Worm (Caenorhabditis elegans) whole organism, mixed stage, embryonic: ENCODE results near the gene cup-14.

Source experiments
- M03D4.4 ChIP-seq: sonication (generic microtip); optimal IDR thresholded peaks from 2 replicates; lab custom pipeline; 2017; ENCODE audit warnings: mild to moderate bottlenecking, missing genetic modification characterization, missing compliant biosample characterization
- bed-3 ChIP-seq: fragments of 200-800 bp; sonication (Bioruptor generic); optimal IDR thresholded peaks from 3 replicates; lab custom pipeline; 2018; ENCODE audit warnings: mild to moderate bottlenecking, missing genetic modification characterization, moderate library complexity, missing compliant biosample characterization
- blmp-1 ChIP-seq: fragments of 150-350 bp; optimal IDR thresholded peaks from 2 replicates; lab custom pipeline; 2014; ENCODE audit warnings: missing biosample characterization, missing genetic modification characterization
- ceh-39 ChIP-seq: fragments of 150-350 bp; optimal IDR thresholded peaks from 2 replicates; lab custom pipeline; 2014; ENCODE audit warnings: missing biosample characterization, missing genetic modification characterization
- ces-1 ChIP-seq: fragments of 150-350 bp; optimal IDR thresholded peaks from 2 replicates; lab custom pipeline; 2014; ENCODE audit warnings: missing biosample characterization, missing genetic modification reagents, missing genetic modification characterization
- cnd-1 ChIP-seq: fragments of 200-800 bp; sonication (Bioruptor generic); optimal IDR thresholded peaks from 2 replicates; lab custom pipeline; 2018; ENCODE audit warnings: mild to moderate bottlenecking, missing genetic modification characterization, missing compliant biosample characterization
- elt-1 ChIP-seq: sonication (generic microtip); optimal IDR thresholded peaks from 2 replicates; lab custom pipeline; 2017; ENCODE audit warnings: missing genetic modification characterization, mild to moderate bottlenecking, missing compliant biosample characterization, antibody characterized with exemption, moderate library complexity, borderline replicate concordance; ENCODE audit not compliant: insufficient read depth
- elt-3 ChIP-seq: fragments of 150-350 bp; optimal IDR thresholded peaks from 2 replicates; lab custom pipeline; 2014; ENCODE audit warnings: missing biosample characterization, missing genetic modification characterization
- flh-1 ChIP-seq: fragments of 200-800 bp; sonication (Bioruptor generic); optimal IDR thresholded peaks from 2 replicates; lab custom pipeline; 2018; ENCODE audit warnings: mild to moderate bottlenecking, missing genetic modification characterization, moderate library complexity, missing compliant biosample characterization
- lin-13 ChIP-seq: fragments of 150-350 bp; optimal IDR thresholded peaks from 2 replicates; lab custom pipeline; 2014; ENCODE audit warnings: missing biosample characterization, missing genetic modification characterization
- lin-32 ChIP-seq: fragments of 200-800 bp; sonication (Bioruptor generic); optimal IDR thresholded peaks from 2 replicates; lab custom pipeline; 2018; ENCODE audit warnings: mild to moderate bottlenecking, missing genetic modification characterization, missing compliant biosample characterization
- lsy-2 ChIP-seq: fragments of 150-350 bp; optimal IDR thresholded peaks from 2 replicates; lab custom pipeline; 2014; ENCODE audit warnings: missing biosample characterization, missing genetic modification characterization
- mab-5 ChIP-seq: fragments of 150-350 bp; optimal IDR thresholded peaks from 2 replicates; lab custom pipeline; 2014; ENCODE audit warnings: missing biosample characterization, missing genetic modification characterization
- mep-1 ChIP-seq: fragments of 150-350 bp; optimal IDR thresholded peaks from 2 replicates; lab custom pipeline; 2017; ENCODE audit warnings: missing biosample characterization, missing genetic modification reagents, missing genetic modification characterization, inconsistent platforms
- mls-2 ChIP-seq: sonication (generic microtip); optimal IDR thresholded peaks from 2 replicates; lab custom pipeline; 2016; ENCODE audit warnings: mild to moderate bottlenecking, missing genetic modification characterization, moderate library complexity, missing compliant biosample characterization
- nhr-12 ChIP-seq: fragments of 150-350 bp; optimal IDR thresholded peaks from 2 replicates; lab custom pipeline; 2014; ENCODE audit warnings: missing biosample characterization, missing genetic modification characterization
- nhr-2 ChIP-seq: fragments of 150-350 bp; optimal IDR thresholded peaks from 2 replicates; lab custom pipeline; 2014; ENCODE audit warnings: missing biosample characterization, missing genetic modification characterization
- nhr-237 ChIP-seq: fragments of 150-350 bp; optimal IDR thresholded peaks from 2 replicates; lab custom pipeline; 2014; ENCODE audit warnings: missing biosample characterization, missing genetic modification characterization
- nhr-28 ChIP-seq: fragments of 150-350 bp; optimal IDR thresholded peaks from 2 replicates; lab custom pipeline; 2014; ENCODE audit warnings: missing biosample characterization, missing genetic modification characterization
- nhr-76 ChIP-seq: sonication (generic microtip); optimal IDR thresholded peaks from 2 replicates; lab custom pipeline; 2017; ENCODE audit warnings: missing biosample characterization, missing genetic modification characterization
- pha-4 ChIP-seq: fragments of 150-350 bp; optimal IDR thresholded peaks from 2 replicates; lab custom pipeline; 2018; ENCODE audit warnings: missing biosample characterization, missing genetic modification reagents, missing genetic modification characterization
- snpc-4 ChIP-seq: fragments of 150-350 bp; optimal IDR thresholded peaks from 2 replicates; lab custom pipeline; 2014; ENCODE audit warnings: missing biosample characterization, missing genetic modification characterization
- sptf-1 ChIP-seq: sonication (generic microtip); optimal IDR thresholded peaks from 2 replicates; lab custom pipeline; 2017; ENCODE audit warnings: mild to moderate bottlenecking, missing genetic modification characterization, moderate library complexity, missing compliant biosample characterization
- unc-39 ChIP-seq: fragments of 150-350 bp; optimal IDR thresholded peaks from 2 replicates; lab custom pipeline; 2014; ENCODE audit warnings: missing biosample characterization, missing genetic modification characterization
- zip-8 ChIP-seq: fragments of 150-350 bp; optimal IDR thresholded peaks from 2 replicates; lab custom pipeline; 2014; ENCODE audit warnings: missing biosample characterization, missing genetic modification characterization
- ztf-11 ChIP-seq: fragments of 150-350 bp; optimal IDR thresholded peaks from 2 replicates; lab custom pipeline; 2014; ENCODE audit warnings: missing biosample characterization, missing genetic modification characterization

Gene cup-14

DNA sequence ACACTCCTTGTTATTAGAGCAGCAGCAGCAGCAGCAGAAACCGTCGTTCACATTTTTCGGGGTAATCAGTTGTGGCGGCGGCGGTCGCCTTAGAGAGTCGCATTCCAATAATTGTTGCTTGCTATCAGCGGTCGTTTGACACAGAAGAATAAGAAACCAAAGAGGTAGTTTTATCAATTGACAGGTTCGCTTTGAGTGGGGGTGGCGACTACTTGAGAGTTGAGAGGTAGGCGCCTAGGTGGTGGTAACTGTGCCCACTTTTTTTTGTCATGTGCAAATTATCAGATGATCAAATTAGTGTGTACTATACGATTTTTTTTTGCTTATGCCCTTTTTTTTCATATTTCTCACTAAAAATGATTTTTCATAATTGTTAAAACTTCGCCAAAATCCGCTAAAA is 58.1 kb downstream of the cup-14 start:
- TF ChIP-seq flh-1 (no peak), lin-13 (tag; lab: Kevin White, UChicago) (no peak), unc-39 (tag; lab: Kevin White, UChicago) (no peak), pha-4 (tag; lab: Kevin White, UChicago) (no peak), elt-3 (no peak), blmp-1 (tag; lab: Kevin White, UChicago) (no peak), elt-1 (tag; lab: Kevin White, UChicago) (no peak), cnd-1 (tag; lab: Kevin White, UChicago) (no peak), ztf-11 (tag; lab: Kevin White, UChicago) (no peak), lin-32 (GFP tag; lab: Kevin White, UChicago) (no peak), M03D4.4 (tag; lab: Kevin White, UChicago) (no peak), nhr-76 (tag; lab: Kevin White, UChicago) (no peak), sptf-1 (tag; lab: Kevin White, UChicago) (no peak), nhr-12 (no peak)
- TF ChIP-seq, all 35 proteins: peak for 0

DNA sequence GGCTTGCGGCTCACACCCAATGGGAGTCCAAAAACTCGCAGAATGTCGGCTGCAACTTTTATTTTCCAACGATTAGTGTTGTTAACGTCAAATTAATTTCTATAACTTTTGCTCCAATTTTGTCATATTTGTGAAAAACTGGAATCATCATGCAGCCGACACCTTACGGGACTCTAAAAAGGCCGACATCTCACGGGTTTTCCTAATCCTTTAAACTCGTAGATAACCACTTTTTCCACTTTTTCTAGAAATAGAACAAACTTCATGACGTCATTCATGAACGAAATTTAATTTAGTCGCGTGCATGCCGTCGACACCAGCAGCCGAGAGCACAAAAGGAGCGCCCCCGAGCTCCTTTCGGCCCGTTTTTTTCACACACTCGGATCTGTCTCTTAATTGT is 58.6 kb downstream of the cup-14 start:
- TF ChIP-seq ceh-39 (tag; lab: Kevin White, UChicago) (no peak), ces-1 (GFP tag; lab: Kevin White, UChicago) (peak; percentile 69), nhr-28 (no peak)

DNA sequence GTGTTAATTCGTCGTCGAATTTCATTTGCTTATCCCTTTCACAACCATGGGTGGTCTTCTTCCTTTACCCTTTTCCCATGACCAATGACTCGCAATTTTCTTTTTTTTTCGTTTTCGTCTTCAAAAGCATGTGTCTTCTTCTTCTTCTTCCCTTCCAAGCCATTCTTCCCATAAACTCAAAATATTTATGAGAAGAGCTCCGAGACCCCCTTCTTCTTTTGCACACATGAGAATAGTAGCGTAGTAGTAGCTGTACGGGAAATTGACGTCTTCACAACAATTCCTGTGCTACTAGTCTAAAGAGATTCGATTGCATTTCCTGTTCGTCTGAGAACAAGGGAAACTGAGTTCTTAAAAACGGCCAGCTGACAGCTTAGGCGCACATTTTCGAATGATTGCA is 59.7 kb downstream of the cup-14 start:
- TF ChIP-seq mls-2 (tag; lab: Kevin White, UChicago) (no peak), ces-1 (GFP tag; lab: Kevin White, UChicago) (peak; percentile 45), ztf-11 (tag; lab: Kevin White, UChicago) (no peak), lsy-2 (tag; lab: Kevin White, UChicago) (no peak), blmp-1 (tag; lab: Kevin White, UChicago) (no peak)

DNA sequence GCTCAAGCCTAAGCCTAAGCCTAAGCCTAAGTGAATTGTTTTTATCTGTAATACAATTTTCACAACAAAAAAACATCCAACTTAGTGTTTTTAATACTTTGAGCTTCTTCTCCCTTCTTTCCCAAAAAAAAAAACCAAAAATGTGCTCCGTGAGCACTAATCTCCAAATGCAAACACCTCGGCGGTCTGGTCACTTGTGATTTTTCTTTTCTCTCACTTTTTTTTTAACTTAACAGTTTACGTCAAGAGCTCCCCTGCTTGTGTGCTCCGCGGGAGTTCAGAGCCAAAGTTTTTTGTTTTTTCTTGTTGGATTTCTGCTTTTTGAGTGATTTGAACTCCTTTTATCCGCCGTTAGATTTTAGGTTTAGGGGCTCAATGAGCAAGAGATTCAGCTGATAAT is 65.8 kb downstream of the cup-14 start:
- no peak for TF ChIP-seq ztf-11 (tag; lab: Kevin White, UChicago)
- no peak for TF ChIP-seq snpc-4 (tag; lab: Kevin White, UChicago)
- no peak for TF ChIP-seq cnd-1 (tag; lab: Kevin White, UChicago)
- TF ChIP-seq nhr-2 (tag; lab: Kevin White, UChicago) = no peak
- TF ChIP-seq lin-32 (GFP tag; lab: Kevin White, UChicago) = no peak
- no peak for TF ChIP-seq mab-5 (tag; lab: Kevin White, UChicago)
- TF ChIP-seq zip-8 (tag; lab: Kevin White, UChicago) = no peak
- no peak for TF ChIP-seq mep-1 (tag; lab: Kevin White, UChicago)
- TF ChIP-seq elt-1 (tag; lab: Kevin White, UChicago) = no peak
- no peak for TF ChIP-seq flh-1
- TF ChIP-seq nhr-237 = no peak
- TF ChIP-seq nhr-28 = no peak
- no peak for TF ChIP-seq bed-3 (GFP tag; lab: Kevin White, UChicago)
- TF ChIP-seq lin-13 (tag; lab: Kevin White, UChicago) = no peak
